Worm (Caenorhabditis elegans) whole organism, L3 larva: Measurements from ENCODE around the gene M163.10.

ENCODE experiments used
- ZK546.5 ChIP-seq: sonication (generic microtip); optimal IDR thresholded peaks from 2 replicates; lab custom pipeline; 2017; ENCODE audit warnings: missing biosample characterization, missing genetic modification characterization
- ama-1 ChIP-seq: fragments of 150-350 bp; optimal IDR thresholded peaks from 2 replicates; lab custom pipeline; 2018
- ceh-28 ChIP-seq: fragments of 150-350 bp; optimal IDR thresholded peaks from 2 replicates; lab custom pipeline; 2014; ENCODE audit warnings: missing biosample characterization, missing genetic modification reagents, missing genetic modification characterization
- ceh-82 ChIP-seq: fragments of 150-350 bp; optimal IDR thresholded peaks from 2 replicates; lab custom pipeline; 2014; ENCODE audit warnings: missing biosample characterization, missing genetic modification characterization
- ceh-9 ChIP-seq: sonication (generic microtip); optimal IDR thresholded peaks from 2 replicates; lab custom pipeline; 2018; ENCODE audit warnings: missing biosample characterization, missing genetic modification characterization
- daf-12 ChIP-seq: fragments of 150-350 bp; optimal IDR thresholded peaks from 2 replicates; lab custom pipeline; 2014; ENCODE audit warnings: missing biosample characterization, missing genetic modification reagents, missing genetic modification characterization
- egl-27 ChIP-seq: sonication (generic microtip); optimal IDR thresholded peaks from 4 replicates; lab custom pipeline; 2017; ENCODE audit warnings: missing biosample characterization, missing genetic modification reagents, missing genetic modification characterization
- egl-5 ChIP-seq: fragments of 150-350 bp; optimal IDR thresholded peaks from 2 replicates; lab custom pipeline; 2017; ENCODE audit warnings: missing biosample characterization, missing genetic modification reagents, missing genetic modification characterization, inconsistent platforms
- elt-1 ChIP-seq: fragments of 150-350 bp; optimal IDR thresholded peaks from 2 replicates; lab custom pipeline; 2014; ENCODE audit warnings: missing biosample characterization, missing genetic modification characterization
- elt-2 ChIP-seq: sonication (generic microtip); optimal IDR thresholded peaks from 2 replicates; lab custom pipeline; 2016; ENCODE audit warnings: missing genetic modification reagents, mild to moderate bottlenecking, missing genetic modification characterization, missing compliant biosample characterization
- elt-3 ChIP-seq, 3 experiments: fragments of 150-350 bp in 1 of 3; sonication (generic microtip) in 2 of 3; optimal IDR thresholded peaks; 2 replicates in 2 of 3; 4 replicates in 1 of 3; lab custom pipeline; 2014 to 2017; ENCODE audit warnings: missing biosample characterization in 3 of 3, missing genetic modification characterization in 3 of 3
- eor-1 ChIP-seq, 2 experiments: fragments of 150-350 bp; optimal IDR thresholded peaks; 2 replicates each; lab custom pipeline; 2014 to 2018; ENCODE audit warnings: missing biosample characterization in 2 of 2, missing genetic modification characterization in 2 of 2
- fkh-10 ChIP-seq: sonication (generic microtip); optimal IDR thresholded peaks from 2 replicates; lab custom pipeline; 2017; ENCODE audit warnings: missing biosample characterization, missing genetic modification reagents, missing genetic modification characterization
- fos-1 ChIP-seq: fragments of 150-350 bp; optimal IDR thresholded peaks from 2 replicates; lab custom pipeline; 2014; ENCODE audit warnings: missing biosample characterization, missing genetic modification characterization
- hmg-11 ChIP-seq: sonication (generic microtip); optimal IDR thresholded peaks from 2 replicates; lab custom pipeline; 2016; ENCODE audit warnings: missing genetic modification characterization, missing compliant biosample characterization
- jun-1 ChIP-seq: fragments of 150-350 bp; optimal IDR thresholded peaks from 2 replicates; lab custom pipeline; 2014; ENCODE audit warnings: missing biosample characterization, missing genetic modification reagents, missing genetic modification characterization
- lin-15B ChIP-seq: fragments of 150-350 bp; optimal IDR thresholded peaks from 2 replicates; lab custom pipeline; 2014; ENCODE audit warnings: missing biosample characterization, missing genetic modification characterization
- lin-39 ChIP-seq: fragments of 150-350 bp; optimal IDR thresholded peaks from 2 replicates; lab custom pipeline; 2018; ENCODE audit warnings: missing biosample characterization, missing genetic modification reagents, missing genetic modification characterization
- lsy-12 ChIP-seq: sonication (generic microtip); optimal IDR thresholded peaks from 2 replicates; lab custom pipeline; 2016; ENCODE audit warnings: mild to moderate bottlenecking, missing genetic modification characterization, missing compliant biosample characterization
- mdl-1 ChIP-seq: fragments of 150-350 bp; optimal IDR thresholded peaks from 2 replicates; lab custom pipeline; 2014; ENCODE audit warnings: missing biosample characterization, missing genetic modification characterization
- mml-1 ChIP-seq: fragments of 150-350 bp; sonication (generic microtip); optimal IDR thresholded peaks from 3 replicates; lab custom pipeline; 2014; ENCODE audit warnings: missing biosample characterization, missing genetic modification characterization
- nfya-1 ChIP-seq: sonication (generic microtip); optimal IDR thresholded peaks from 2 replicates; lab custom pipeline; 2017; ENCODE audit warnings: missing genetic modification characterization, mild to moderate bottlenecking, missing compliant biosample characterization, antibody characterized with exemption, moderate library complexity; ENCODE audit not compliant: insufficient read depth
- nhr-11 ChIP-seq: fragments of 150-350 bp; optimal IDR thresholded peaks from 2 replicates; lab custom pipeline; 2014; ENCODE audit warnings: missing biosample characterization, missing genetic modification characterization
- nhr-12 ChIP-seq: fragments of 150-350 bp; optimal IDR thresholded peaks from 2 replicates; lab custom pipeline; 2014; ENCODE audit warnings: missing biosample characterization, missing genetic modification characterization
- nhr-23 ChIP-seq: fragments of 150-350 bp; optimal IDR thresholded peaks from 2 replicates; lab custom pipeline; 2014; ENCODE audit warnings: missing biosample characterization, missing genetic modification reagents, missing genetic modification characterization
- nhr-237 ChIP-seq: fragments of 150-350 bp; optimal IDR thresholded peaks from 2 replicates; lab custom pipeline; 2014; ENCODE audit warnings: missing biosample characterization, missing genetic modification characterization
- nhr-28 ChIP-seq: fragments of 150-350 bp; optimal IDR thresholded peaks from 2 replicates; lab custom pipeline; 2014; ENCODE audit warnings: missing biosample characterization, missing genetic modification characterization
- nhr-67 ChIP-seq: fragments of 150-350 bp; optimal IDR thresholded peaks from 2 replicates; lab custom pipeline; 2014; ENCODE audit warnings: missing biosample characterization, missing genetic modification characterization
- nhr-76 ChIP-seq: fragments of 150-350 bp; sonication (generic microtip); optimal IDR thresholded peaks from 5 replicates; lab custom pipeline; 2014; ENCODE audit warnings: missing biosample characterization, missing genetic modification characterization
- nhr-77 ChIP-seq: fragments of 150-350 bp; optimal IDR thresholded peaks from 2 replicates; lab custom pipeline; 2014; ENCODE audit warnings: missing biosample characterization, missing genetic modification characterization
- pha-4 ChIP-seq: fragments of 150-350 bp; optimal IDR thresholded peaks from 2 replicates; lab custom pipeline; 2014; ENCODE audit warnings: missing biosample characterization, missing genetic modification reagents, missing genetic modification characterization
- pqm-1 ChIP-seq: fragments of 150-350 bp; optimal IDR thresholded peaks from 2 replicates; lab custom pipeline; 2017; ENCODE audit warnings: missing biosample characterization, missing genetic modification characterization, inconsistent platforms
- sea-2 ChIP-seq: fragments of 150-350 bp; sonication (generic microtip); optimal IDR thresholded peaks from 4 replicates; lab custom pipeline; 2014; ENCODE audit warnings: missing biosample characterization, missing genetic modification reagents, missing genetic modification characterization
- skn-1 ChIP-seq: fragments of 150-350 bp; optimal IDR thresholded peaks from 2 replicates; lab custom pipeline; 2014; ENCODE audit warnings: missing biosample characterization, missing genetic modification characterization
- snpc-4 ChIP-seq: fragments of 150-350 bp; optimal IDR thresholded peaks from 2 replicates; lab custom pipeline; 2014; ENCODE audit warnings: missing biosample characterization, missing genetic modification characterization
- tbx-2 ChIP-seq: sonication (generic microtip); optimal IDR thresholded peaks from 2 replicates; lab custom pipeline; 2016; ENCODE audit warnings: mild to moderate bottlenecking, missing genetic modification characterization, missing compliant biosample characterization
- unc-39 ChIP-seq: sonication (generic microtip); optimal IDR thresholded peaks from 4 replicates; lab custom pipeline; 2017; ENCODE audit warnings: missing biosample characterization, missing genetic modification characterization
- zag-1 ChIP-seq: fragments of 150-350 bp; optimal IDR thresholded peaks from 2 replicates; lab custom pipeline; 2014; ENCODE audit warnings: missing biosample characterization, missing genetic modification characterization

The M163.10 gene

DNA sequence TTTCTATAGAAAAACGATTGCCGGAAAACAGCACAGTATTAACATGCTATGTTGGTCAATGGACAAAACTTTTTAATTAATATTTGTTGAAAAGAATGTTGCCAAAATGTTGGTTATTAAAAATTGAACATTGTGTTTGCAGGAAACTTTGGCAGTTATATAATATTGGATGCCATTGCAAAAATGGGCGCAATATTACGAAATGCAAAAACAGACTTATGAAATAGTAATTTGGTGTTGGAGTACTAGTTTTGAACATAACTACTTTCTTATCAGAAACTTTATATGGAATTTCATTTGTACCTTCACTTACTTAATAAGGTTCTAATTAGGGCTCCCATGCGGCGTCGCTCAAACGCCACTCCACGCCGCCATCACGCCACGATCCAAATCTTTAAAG, 39.6 kb downstream of the M163.10 start:
- TF ChIP-seq elt-3 (tag; optimal IDR thresholded peaks at IDR 0.05; lab: Kevin White, UChicago): no peak
- no peak for TF ChIP-seq zag-1 (tag; lab: Kevin White, UChicago)
- TF ChIP-seq fos-1: no peak
- no peak for TF ChIP-seq ceh-82

ce11 chrX:14512817-14513216, 42.0 kb downstream of the M163.10 start, which contains the start of gene fbxa-141:
Gene fbxa-141 (minus strand): TSS chrX:14512917.
- no peak for TF ChIP-seq tbx-2
- no peak for TF ChIP-seq ZK546.5
- TF ChIP-seq daf-12 (tag; lab: Kevin White, UChicago): no peak
- no peak for TF ChIP-seq ceh-28 (tag; lab: Kevin White, UChicago)
- TF ChIP-seq zag-1 (tag; lab: Kevin White, UChicago): no peak
- TF ChIP-seq nhr-11: no peak
- no peak for TF ChIP-seq snpc-4 (tag; lab: Kevin White, UChicago)
- no peak for TF ChIP-seq nhr-28 (tag; lab: Kevin White, UChicago)
- no peak for TF ChIP-seq elt-2 (tag; lab: Kevin White, UChicago)
- TF ChIP-seq mml-1 (tag; lab: Kevin White, UChicago): no peak
- TF ChIP-seq lin-39 (tag; lab: Kevin White, UChicago): no peak
- no peak for TF ChIP-seq jun-1 (tag; lab: Kevin White, UChicago)
- no peak for TF ChIP-seq egl-27
- no peak for TF ChIP-seq nhr-23
- no peak for TF ChIP-seq nfya-1 (tag; lab: Kevin White, UChicago)
- no peak for TF ChIP-seq nhr-12 (tag; lab: Kevin White, UChicago)
- no peak for TF ChIP-seq fos-1
- TF ChIP-seq elt-1 (tag; lab: Kevin White, UChicago): no peak
- no peak for TF ChIP-seq ceh-9
- TF ChIP-seq lsy-12: no peak

- peak; percentile 4 for TF ChIP-seq nfya-1 (tag; lab: Kevin White, UChicago)
- no peak for TF ChIP-seq nhr-77 (tag; lab: Kevin White, UChicago)
- no peak for TF ChIP-seq unc-39 (tag; lab: Kevin White, UChicago)
- no peak for TF ChIP-seq nhr-23
- peak; percentile 12 for TF ChIP-seq pha-4 (tag; lab: Kevin White, UChicago)
- peak; percentile 37 for TF ChIP-seq lin-39 (tag; lab: Kevin White, UChicago)
- TF ChIP-seq ceh-82: no peak
- no peak for TF ChIP-seq ceh-28 (tag; lab: Kevin White, UChicago)
- peak; percentile 60 for TF ChIP-seq egl-5
- TF ChIP-seq zag-1 (tag; lab: Kevin White, UChicago): no peak
- TF ChIP-seq nhr-28 (tag; lab: Kevin White, UChicago): no peak
Observed at ce11 chrX:14513462-14513861, 42.7 kb downstream of the M163.10 start.

DNA sequence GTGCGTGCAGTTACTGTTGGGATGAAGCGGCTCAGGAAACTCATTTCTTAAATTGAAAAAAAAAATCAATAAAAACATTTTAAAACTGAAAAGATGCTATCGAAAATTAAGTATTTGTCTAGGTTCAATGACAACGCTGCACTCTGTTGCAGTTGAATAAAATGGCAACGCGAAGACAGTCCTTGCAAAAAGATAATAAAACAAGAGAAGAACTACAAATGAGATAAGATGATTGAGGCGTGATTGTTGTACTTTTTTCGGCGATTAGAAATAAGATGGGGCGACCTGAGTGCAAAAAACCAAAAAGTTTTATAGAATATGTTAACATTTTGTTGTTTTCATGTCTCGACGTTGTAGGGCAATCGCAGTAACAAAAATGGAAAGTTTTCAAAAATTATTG, 44.2 kb downstream of the M163.10 start, which contains the start of gene gcsh-1:
gcsh-1 (minus strand) TSS at position 46 of the 400 bp plus-strand sequence.
- TF ChIP-seq snpc-4 (tag; lab: Kevin White, UChicago): no peak
- no peak for TF ChIP-seq mdl-1 (tag; lab: Kevin White, UChicago)
- peak; percentile 62 for TF ChIP-seq elt-2 (tag; lab: Kevin White, UChicago)
- TF ChIP-seq sea-2 (GFP tag; lab: Kevin White, UChicago): no peak
- no peak for TF ChIP-seq nhr-67 (tag; lab: Kevin White, UChicago)
- no peak for TF ChIP-seq ceh-9
- no peak for TF ChIP-seq nhr-77 (tag; lab: Kevin White, UChicago)
- no peak for TF ChIP-seq nhr-76 (tag; lab: Kevin White, UChicago)
- TF ChIP-seq pqm-1: peak; percentile 45
- no peak for TF ChIP-seq hmg-11 (tag; lab: Kevin White, UChicago)
- TF ChIP-seq egl-5: no peak
- no peak for TF ChIP-seq elt-1 (tag; lab: Kevin White, UChicago)
- no peak for TF ChIP-seq lin-15B (tag; lab: Kevin White, UChicago)

DNA sequence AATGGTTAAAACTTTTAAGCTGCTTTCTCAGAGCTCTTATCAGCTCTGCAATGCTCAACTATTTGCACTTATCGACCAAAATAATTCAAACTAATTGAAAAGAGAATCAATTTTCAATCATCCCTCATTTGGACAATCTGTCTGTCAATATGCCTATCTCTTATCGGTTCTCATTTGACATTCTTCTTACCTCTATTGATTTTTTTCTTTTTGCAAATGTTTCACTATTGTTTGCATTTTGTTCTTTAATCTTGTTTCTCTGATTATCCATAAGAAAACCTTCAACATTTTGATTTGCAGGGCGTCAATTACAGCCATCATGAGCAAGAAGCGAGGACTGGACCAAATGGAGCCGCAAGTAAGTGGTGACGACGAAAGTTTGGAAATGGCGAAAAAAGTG, 45.8 kb downstream of the M163.10 start, which contains the start of gene D1025.10:
D1025.10 (plus strand) TSS at position 301 of the 400 bp plus-strand sequence.
- TF ChIP-seq nhr-28 (tag; lab: Kevin White, UChicago): no peak
- no peak for TF ChIP-seq skn-1
- no peak for TF ChIP-seq nhr-76 (tag; lab: Kevin White, UChicago)
- TF ChIP-seq ceh-9: no peak
- no peak for TF ChIP-seq nhr-67 (tag; lab: Kevin White, UChicago)
- no peak for TF ChIP-seq zag-1 (tag; lab: Kevin White, UChicago)
- no peak for TF ChIP-seq pqm-1
- TF ChIP-seq hmg-11 (tag; lab: Kevin White, UChicago): no peak
- no peak for TF ChIP-seq elt-3 (tag; optimal IDR thresholded peaks at IDR 0.05; lab: Kevin White, UChicago)
- TF ChIP-seq nhr-237 (tag; lab: Kevin White, UChicago): no peak
- TF ChIP-seq ama-1 (lab: Kevin White, UChicago): no peak
- no peak for TF ChIP-seq fkh-10 (GFP tag; lab: Kevin White, UChicago)
- no peak for TF ChIP-seq nhr-23
- no peak for TF ChIP-seq unc-39 (tag; lab: Kevin White, UChicago)
- no peak for TF ChIP-seq mml-1 (tag; lab: Kevin White, UChicago)
- TF ChIP-seq tbx-2: no peak
- TF ChIP-seq eor-1 (tag; optimal IDR thresholded peaks at IDR 0.05; lab: Kevin White, UChicago): no peak
